Fruit fly (Drosophila melanogaster): ENCODE data around the gene Idgf1.

Idgf1 gene

dm6 chr2L:16448451-16449206 is 3.6 kb downstream of the Idgf1 start, which contains the start of gene CG5888 (continued):
- no peak for TF ChIP-seq CG2889 (GFP tag; IDR thresholded peaks at IDR 0.05)
- peak; percentile 72 for TF ChIP-seq unpg (GFP tag; optimal IDR thresholded peaks at IDR 0.05)
- peak; percentile 38 for TF ChIP-seq YL-1 (GFP tag; optimal IDR thresholded peaks at IDR 0.05)
- TF ChIP-seq Gug (GFP tag; IDR thresholded peaks at IDR 0.05): no peak
- TF ChIP-seq cwo (GFP tag; optimal IDR thresholded peaks at IDR 0.05): peak; percentile 22
- TF ChIP-seq ato (GFP tag; IDR thresholded peaks at IDR 0.05; ENCODE audit: partially characterized antibody): no peak
- peak; percentile 87 for TF ChIP-seq gem (tag; optimal IDR thresholded peaks at IDR 0.05)
- no peak for TF ChIP-seq TFAM (GFP tag; optimal IDR thresholded peaks at IDR 0.05)
- no peak for TF ChIP-seq CG15011 (GFP tag; optimal IDR thresholded peaks at IDR 0.05)
- no peak for TF ChIP-seq Stat92E (GFP tag; optimal IDR thresholded peaks at IDR 0.05)
- no peak for TF ChIP-seq CG1832 (GFP tag; optimal IDR thresholded peaks at IDR 0.05)
- TF ChIP-seq CG1602 (GFP tag; optimal IDR thresholded peaks at IDR 0.05): peak; percentile 53
- TF ChIP-seq ci (GFP tag; IDR thresholded peaks at IDR 0.05): peak; percentile 67; the same call in 2 of the 3 replicates
- peak; percentile 59 for TF ChIP-seq caup (GFP tag; optimal IDR thresholded peaks at IDR 0.05; ENCODE audit: severe bottlenecking)
- peak; percentile 73 for TF ChIP-seq PHDP (tag; optimal IDR thresholded peaks at IDR 0.05)
- no peak for TF ChIP-seq CG34422 (GFP tag; IDR thresholded peaks at IDR 0.05)
- TF ChIP-seq D (optimal IDR thresholded peaks at IDR 0.05): no peak
- TF ChIP-seq D (GFP tag; optimal IDR thresholded peaks at IDR 0.05): peak; percentile 76
- peak; percentile 73 for TF ChIP-seq CG2712 (tag; optimal IDR thresholded peaks at IDR 0.05)
- TF ChIP-seq CG30020 (tag; optimal IDR thresholded peaks at IDR 0.05): peak; percentile 55
- TF ChIP-seq HmgZ (tag; optimal IDR thresholded peaks at IDR 0.05): no peak
- TF ChIP-seq Gsc (GFP tag; IDR thresholded peaks at IDR 0.05): no peak
- TF ChIP-seq CG1233 (GFP tag; optimal IDR thresholded peaks at IDR 0.05): peak; percentile 10
- TF ChIP-seq D19B (GFP tag; optimal IDR thresholded peaks at IDR 0.05): no peak
- 0 out of 3 replicates have a peak, but pooled peaks have one; percentile 7 for TF ChIP-seq otp (GFP tag; IDR thresholded peaks at IDR 0.05)
- peak; percentile 64 for TF ChIP-seq CG8388 (GFP tag; optimal IDR thresholded peaks at IDR 0.05)
- TF ChIP-seq Taf1 (GFP tag; IDR thresholded peaks at IDR 0.05): 0 out of 2 replicates have a peak, but pooled peaks have one; percentile 36
- peak; percentile 78 for TF ChIP-seq CG11695 (GFP tag; IDR thresholded peaks at IDR 0.05)
- no peak for TF ChIP-seq B-H2 (GFP tag; optimal IDR thresholded peaks at IDR 0.05)
- TF ChIP-seq ken (GFP tag; IDR thresholded peaks at IDR 0.05): peak; percentile 62; the same call in 2 of the 3 replicates
- no peak for TF ChIP-seq hkb (optimal IDR thresholded peaks at IDR 0.05)
- peak; percentile 60; the same call in 1 of the 2 replicates for TF ChIP-seq hkb (GFP tag; IDR thresholded peaks at IDR 0.05)
- TF ChIP-seq corto (GFP tag; optimal IDR thresholded peaks at IDR 0.05): no peak
- peak; percentile 44 for TF ChIP-seq Meics (GFP tag; optimal IDR thresholded peaks at IDR 0.05)
- TF ChIP-seq CG7556 (GFP tag; optimal IDR thresholded peaks at IDR 0.05): peak; percentile 90
- TF ChIP-seq CrebB (tag; optimal IDR thresholded peaks at IDR 0.05): no peak
- TF ChIP-seq Sin3A (optimal IDR thresholded peaks at IDR 0.05): no peak
- no peak for TF ChIP-seq CG3163 (GFP tag; optimal IDR thresholded peaks at IDR 0.05)
- TF ChIP-seq tll (GFP tag; optimal IDR thresholded peaks at IDR 0.05): no peak
- no peak for TF ChIP-seq CG5245 (GFP tag; optimal IDR thresholded peaks at IDR 0.05)
- TF ChIP-seq Dfd (GFP tag; optimal IDR thresholded peaks at IDR 0.05): no peak
- no peak for TF ChIP-seq CG17802 (tag; optimal IDR thresholded peaks at IDR 0.05)
- TF ChIP-seq Hsf (GFP tag; optimal IDR thresholded peaks at IDR 0.05): no peak
- TF ChIP-seq crol (GFP tag; IDR thresholded peaks at IDR 0.05): peak; percentile 82
- no peak for TF ChIP-seq emc (GFP tag; optimal IDR thresholded peaks at IDR 0.05)
- TF ChIP-seq CG1024 (GFP tag; IDR thresholded peaks at IDR 0.05): no peak
- peak; percentile 69 for TF ChIP-seq croc (GFP tag; conservative IDR thresholded peaks at IDR 0.05)
- peak; percentile 63 for TF ChIP-seq ac (GFP tag; optimal IDR thresholded peaks at IDR 0.05)
- no peak for TF ChIP-seq CG3838 (GFP tag; optimal IDR thresholded peaks at IDR 0.05)
- peak; percentile 62 for TF ChIP-seq CG33557 (GFP tag; optimal IDR thresholded peaks at IDR 0.05)
